Fruit fly (Drosophila melanogaster): ENCODE data around the gene CG3106.

The CG3106 gene

DNA sequence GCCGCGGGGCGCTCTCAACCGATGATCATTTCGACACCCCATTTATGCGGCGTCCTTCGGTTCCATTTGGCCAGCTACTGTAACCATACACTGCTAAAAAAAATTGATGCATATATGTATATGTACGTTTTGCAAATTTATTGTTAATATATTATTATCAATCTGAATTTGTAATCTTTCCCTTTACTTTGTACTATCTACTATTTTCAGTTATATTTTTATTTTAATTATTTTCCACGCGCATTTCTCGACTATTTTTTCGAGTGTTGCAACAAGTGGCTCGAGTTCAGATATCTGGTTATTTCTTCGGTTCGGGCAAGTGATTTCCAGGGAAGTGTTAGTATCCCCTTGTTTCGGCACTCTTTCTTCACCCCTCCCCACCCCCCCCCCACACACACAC is 26.4 kb upstream of the CG3106 start (continued):
- peak in 1 of 3 experiments; percentile 64 for TF ChIP-seq lola (GFP tag; optimal IDR thresholded peaks at IDR 0.05)
- TF ChIP-seq phol (tag; optimal IDR thresholded peaks at IDR 0.05) = peak; percentile 46
- TF ChIP-seq CG10267 (tag; optimal IDR thresholded peaks at IDR 0.05) = peak; percentile 34
- peak; percentile 11 for TF ChIP-seq grau (tag; optimal IDR thresholded peaks at IDR 0.05)
- TF ChIP-seq CG18262 (tag; optimal IDR thresholded peaks at IDR 0.05) = peak; percentile 55
- no peak for TF ChIP-seq CG33557 (GFP tag; optimal IDR thresholded peaks at IDR 0.05)
- peak; percentile 70 for TF ChIP-seq dmrt11E (tag; optimal IDR thresholded peaks at IDR 0.05)
- TF ChIP-seq Xrp1 (GFP tag; IDR thresholded peaks at IDR 0.05) = peak; percentile 68
- TF ChIP-seq CG4404 (GFP tag; IDR thresholded peaks at IDR 0.05) = peak; percentile 73
- TF ChIP-seq CG4328 (GFP tag; optimal IDR thresholded peaks at IDR 0.05) = no peak
- TF ChIP-seq CG13775 (GFP tag; optimal IDR thresholded peaks at IDR 0.05) = peak; percentile 32
- TF ChIP-seq fd102C (GFP tag; optimal IDR thresholded peaks at IDR 0.05) = peak; percentile 73
- TF ChIP-seq CG6813 (GFP tag; optimal IDR thresholded peaks at IDR 0.05) = peak; percentile 13
- TF ChIP-seq CG10274 (GFP tag; optimal IDR thresholded peaks at IDR 0.05) = no peak
- no peak for TF ChIP-seq pho (GFP tag; optimal IDR thresholded peaks at IDR 0.05)
- TF ChIP-seq sd (tag; optimal IDR thresholded peaks at IDR 0.05) = no peak
- TF ChIP-seq CG8290 (GFP tag; optimal IDR thresholded peaks at IDR 0.05) = no peak
- TF ChIP-seq CG8290 (tag; optimal IDR thresholded peaks at IDR 0.05) = no peak
- peak; percentile 50 for TF ChIP-seq trem (tag; optimal IDR thresholded peaks at IDR 0.05)
- no peak for TF ChIP-seq MESR4 (GFP tag; optimal IDR thresholded peaks at IDR 0.05)
- 0 out of 3 replicates have a peak, but pooled peaks have one; percentile 21 for TF ChIP-seq CG17361 (GFP tag; IDR thresholded peaks at IDR 0.05)
- peak; percentile 77 for TF ChIP-seq CG9727 (GFP tag; optimal IDR thresholded peaks at IDR 0.05)
- peak; percentile 13 for TF ChIP-seq CG11504 (tag; optimal IDR thresholded peaks at IDR 0.05)
- peak; percentile 39; the same call in 1 of the 2 replicates for TF ChIP-seq CG31441 (GFP tag; IDR thresholded peaks at IDR 0.05)
- no peak for TF ChIP-seq prd (optimal IDR thresholded peaks at IDR 0.05)
- peak; percentile 85 for TF ChIP-seq prd (GFP tag; IDR thresholded peaks at IDR 0.05)
- TF ChIP-seq gem (tag; optimal IDR thresholded peaks at IDR 0.05) = peak; percentile 56
- peak; percentile 22 for TF ChIP-seq Elba2 (GFP tag; optimal IDR thresholded peaks at IDR 0.05)
- peak; percentile 4 for TF ChIP-seq odd (GFP tag; optimal IDR thresholded peaks at IDR 0.05)
- TF ChIP-seq CG7372 (GFP tag; IDR thresholded peaks at IDR 0.05) = no peak
- 0 out of 2 replicates have a peak, but pooled peaks have one; percentile 19 for TF ChIP-seq Ptx1 (GFP tag; IDR thresholded peaks at IDR 0.05)
- TF ChIP-seq CG15479 (GFP tag; optimal IDR thresholded peaks at IDR 0.05) = peak; percentile 34
- no peak for TF ChIP-seq Spps (tag; optimal IDR thresholded peaks at IDR 0.05)
- peak; percentile 69 for TF ChIP-seq CG10979 (tag; optimal IDR thresholded peaks at IDR 0.05)
- TF ChIP-seq CG8765 (GFP tag; IDR thresholded peaks at IDR 0.05) = peak; percentile 19; the same call in 1 of the 2 replicates
- no peak for TF ChIP-seq Jarid2 (GFP tag; optimal IDR thresholded peaks at IDR 0.05)

DNA sequence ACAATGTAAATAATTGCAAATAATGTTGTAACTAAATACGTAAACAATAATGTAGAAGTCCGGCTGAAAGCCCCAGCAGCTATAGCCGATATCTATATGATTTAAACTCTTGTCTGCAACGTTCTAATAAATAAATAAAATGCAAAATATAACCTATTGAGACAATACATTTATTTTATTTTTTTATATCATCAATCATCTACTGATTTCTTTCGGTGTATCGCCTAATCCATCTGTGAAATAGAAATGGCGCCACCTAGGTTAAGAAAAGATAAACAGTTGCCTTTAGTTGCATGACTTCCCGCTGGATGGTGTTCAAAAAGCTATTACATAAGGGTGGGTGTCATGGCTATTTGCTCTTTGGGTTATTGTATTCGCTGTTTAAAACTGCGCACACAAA is 24.9 kb upstream of the CG3106 start:
- TF ChIP-seq CG13296 (GFP tag; optimal IDR thresholded peaks at IDR 0.05) (peak; percentile 97), CG9797 (GFP tag; optimal IDR thresholded peaks at IDR 0.05) (peak; percentile 38), NfI (GFP tag; optimal IDR thresholded peaks at IDR 0.05) (peak; percentile 95), Antp (GFP tag; optimal IDR thresholded peaks at IDR 0.05) (peak; percentile 42), nerfin-1 (tag; optimal IDR thresholded peaks at IDR 0.05) (peak; percentile 95), disco-r (GFP tag; optimal IDR thresholded peaks at IDR 0.05) (peak; percentile 72), CG14965 (GFP tag; optimal IDR thresholded peaks at IDR 0.05; ENCODE audit: borderline replicate concordance) (peak; percentile 44), Bgb (GFP tag; IDR thresholded peaks at IDR 0.05; ENCODE audit: partially characterized antibody) (no peak), CG12219 (GFP tag; optimal IDR thresholded peaks at IDR 0.05) (peak; percentile 97), MESR4 (GFP tag; optimal IDR thresholded peaks at IDR 0.05) (peak; percentile 40), phol (tag; optimal IDR thresholded peaks at IDR 0.05) (peak; percentile 95), Dref (GFP tag; IDR thresholded peaks at IDR 0.05) (peak; percentile 40), Hr78 (GFP tag; optimal IDR thresholded peaks at IDR 0.05) (peak in 1 of 2 experiments; percentile 85), GATAe (GFP tag; conservative IDR thresholded peaks at IDR 0.05) (peak; percentile 59), CG13894 (tag; optimal IDR thresholded peaks at IDR 0.05) (peak; percentile 95), ttk (GFP tag; IDR thresholded peaks at IDR 0.05) (peak; percentile 90), CG16815 (GFP tag; optimal IDR thresholded peaks at IDR 0.05) (peak; percentile 86)
